Fruit fly (Drosophila melanogaster) whole organism, adult: ENCODE data around the gene Alg11.

Experiments used
- CG11617 ChIP-seq: fragments of 200-800 bp; sonication (Bioruptor generic); optimal IDR thresholded peaks from 2 replicates; lab custom pipeline; 2017; ENCODE audit warnings: mild to moderate bottlenecking, missing biosample characterization, missing genetic modification reagents, missing genetic modification characterization
- CG1620 ChIP-seq: fragments of 200-800 bp; sonication (Bioruptor generic); optimal IDR thresholded peaks from 2 replicates; lab custom pipeline; 2016; ENCODE audit warnings: missing biosample characterization, missing genetic modification characterization
- Hr96 ChIP-seq: fragments of 200-800 bp; sonication (Bioruptor generic); optimal IDR thresholded peaks from 2 replicates; lab custom pipeline; 2016; ENCODE audit warnings: missing biosample characterization, missing genetic modification characterization
- Mnt ChIP-seq: fragments of 200-800 bp; sonication (Bioruptor generic); optimal IDR thresholded peaks from 2 replicates; lab custom pipeline; 2016; ENCODE audit warnings: missing biosample characterization, mild to moderate bottlenecking, missing genetic modification characterization
- kay ChIP-seq: fragments of 200-800 bp; sonication (Bioruptor generic); peaks from one replicate; lab custom pipeline; 2016; ENCODE audit warnings: missing biosample characterization, missing genetic modification characterization, borderline replicate concordance
- ovo ChIP-seq: fragments of 200-800 bp; sonication (Bioruptor generic); optimal IDR thresholded peaks from 2 replicates; lab custom pipeline; 2016; ENCODE audit warnings: missing biosample characterization, missing genetic modification characterization
- tj ChIP-seq: fragments of 200-800 bp; sonication (Bioruptor generic); optimal IDR thresholded peaks from 3 replicates; lab custom pipeline; 2017; ENCODE audit warnings: missing biosample characterization, mild to moderate bottlenecking, missing genetic modification characterization, moderate library complexity

DNA sequence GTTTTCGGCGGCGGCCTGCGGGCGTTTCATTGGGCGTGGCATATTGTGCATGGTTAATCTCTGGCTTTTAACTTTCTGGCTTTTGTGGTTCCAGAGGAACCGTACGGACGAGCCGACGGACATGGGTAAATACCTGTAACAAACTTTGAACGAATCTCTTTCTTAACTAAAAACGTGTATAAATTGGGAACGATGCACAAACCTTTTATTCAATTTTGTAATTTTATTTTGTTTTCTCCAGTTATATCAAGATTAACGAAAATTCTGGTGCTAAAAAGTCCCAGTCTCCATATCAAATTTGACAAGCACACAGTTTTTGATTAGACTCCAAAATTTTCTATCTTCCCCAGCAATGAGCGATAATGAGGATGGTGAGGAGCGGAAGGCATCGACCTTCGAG lies 46.2 kb downstream of the Alg11 start, which contains the start of gene CG11249:
- no peak for TF ChIP-seq ovo
- TF ChIP-seq CG11617 (GFP tag; lab: Kevin White, UChicago): no peak
- no peak for TF ChIP-seq kay (GFP tag; lab: Kevin White, UChicago)
- no peak for TF ChIP-seq Mnt
- no peak for TF ChIP-seq Hr96 (GFP tag; lab: Kevin White, UChicago)
- TF ChIP-seq CG1620 (GFP tag; lab: Kevin White, UChicago): no peak
- no peak for TF ChIP-seq tj (GFP tag; lab: Kevin White, UChicago)
